Fruit fly (Drosophila melanogaster) whole organism, pupa: ENCODE results near the gene Gdap1.

Experiments used
- CG14655 ChIP-seq: fragments of 200-800 bp; sonication (Bioruptor generic); optimal IDR thresholded peaks from 3 replicates; lab custom pipeline; 2017; ENCODE audit warnings: mild to moderate bottlenecking, missing biosample characterization, missing genetic modification reagents, missing genetic modification characterization
- CG32121 ChIP-seq: fragments of 200-800 bp; sonication (Bioruptor generic); IDR thresholded peaks from 2 replicates; pipeline ENCODE4 v1.3.6; 2022; ENCODE audit warnings: missing biosample characterization, missing genetic modification characterization
- CG4496 ChIP-seq: fragments of 200-800 bp; sonication (Bioruptor generic); IDR thresholded peaks from 3 replicates; pipeline ENCODE4 v1.3.6; 2022; ENCODE audit warnings: missing biosample characterization, missing genetic modification characterization
- CG8159 ChIP-seq: fragments of 200-800 bp; sonication (Bioruptor generic); optimal IDR thresholded peaks from 3 replicates; lab custom pipeline; 2018; ENCODE audit warnings: missing biosample characterization, mild to moderate bottlenecking, missing genetic modification characterization, moderate library complexity
- gl ChIP-seq: fragments of 200-800 bp; sonication (Bioruptor generic); optimal IDR thresholded peaks from 2 replicates; lab custom pipeline; 2018; ENCODE audit warnings: missing biosample characterization, mild to moderate bottlenecking, missing genetic modification characterization

- TF ChIP-seq CG14655, result peak; percentile 76
- peak; percentile 76 for TF ChIP-seq CG4496 (GFP tag; lab: Robert Waterston, UW)
- TF ChIP-seq CG32121 (GFP tag; lab: Robert Waterston, UW), result no peak
- TF ChIP-seq gl (tag; lab: Kevin White, UChicago), result no peak
- TF ChIP-seq CG8159, result peak; percentile 55
Measured at dm6 chr3L:5188402-5188801, 46.6 kb downstream of the Gdap1 start.
